Worm (Caenorhabditis elegans): ENCODE data around the gene cutl-22.

The cutl-22 gene

ce11 chrV:1133223-1133622, 8.3 kb upstream of the cutl-22 start:
- TF ChIP-seq ztf-18 (tag; optimal IDR thresholded peaks at IDR 0.05) (no peak), tbx-9 (tag; optimal IDR thresholded peaks at IDR 0.05; ENCODE audit: borderline replicate concordance) (no peak), ceh-58 (GFP tag; IDR thresholded peaks at IDR 0.05) (no peak), madf-3 (GFP tag; IDR thresholded peaks at IDR 0.05) (0 out of 2 replicates have a peak, but pooled peaks have one; percentile 15), B0336.3 (GFP tag; IDR thresholded peaks at IDR 0.05) (no peak), tbp1 (GFP tag; optimal IDR thresholded peaks at IDR 0.05) (no peak), ztf-28 (GFP tag; IDR thresholded peaks at IDR 0.05) (no peak), snpc-3.4 (tag; optimal IDR thresholded peaks at IDR 0.05) (no peak), nhr-120 (GFP tag; IDR thresholded peaks at IDR 0.05) (0 out of 2 replicates have a peak, but pooled peaks have one; percentile 21)

DNA sequence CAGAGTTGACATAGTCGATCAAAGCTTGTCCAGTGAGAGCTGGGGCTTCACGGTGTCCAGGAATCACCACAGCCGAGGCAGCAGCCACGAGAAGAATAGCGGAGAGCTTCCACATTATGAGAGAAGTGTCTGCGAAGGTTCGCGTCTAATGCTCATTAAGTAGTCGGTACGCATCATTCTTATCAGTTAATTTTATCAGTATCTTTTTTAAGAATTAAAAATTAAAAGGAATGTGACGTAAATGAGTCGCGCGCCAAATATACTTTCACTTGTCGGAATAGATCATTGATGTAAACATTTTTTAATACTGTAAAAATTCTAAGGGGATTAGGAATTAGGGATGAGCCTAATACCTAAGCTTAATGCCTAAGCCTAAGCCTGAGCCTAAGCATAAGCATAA, 7.7 kb upstream of the cutl-22 start, which contains the start of gene cpr-5:
cpr-5 (minus strand) TSS at position 197 of the 400 bp plus-strand sequence.
- TF ChIP-seq him-1 (tag; optimal IDR thresholded peaks at IDR 0.05), result no peak
- no peak for TF ChIP-seq lin-26 (GFP tag; IDR thresholded peaks at IDR 0.05)
- no peak for TF ChIP-seq ztf-28 (GFP tag; IDR thresholded peaks at IDR 0.05)
- no peak for TF ChIP-seq nfya-1 (tag; optimal IDR thresholded peaks at IDR 0.05; ENCODE audit: borderline replicate concordance, insufficient read depth)
- no peak for TF ChIP-seq attf-5 (GFP tag; optimal IDR thresholded peaks at IDR 0.05)
- no peak for TF ChIP-seq akir-1 (GFP tag; optimal IDR thresholded peaks at IDR 0.05)
- TF ChIP-seq egl-44 (GFP tag; IDR thresholded peaks at IDR 0.05), result no peak
- TF ChIP-seq Y79H2A.3 (GFP tag; conservative IDR thresholded peaks at IDR 0.05), result no peak
- no peak for TF ChIP-seq F10E7.11 (tag; optimal IDR thresholded peaks at IDR 0.05)
- no peak for TF ChIP-seq nhr-80 (tag; optimal IDR thresholded peaks at IDR 0.05)
- no peak for TF ChIP-seq lin-40 (tag; optimal IDR thresholded peaks at IDR 0.05)
- no peak for TF ChIP-seq attf-6 (GFP tag; IDR thresholded peaks at IDR 0.05)
- TF ChIP-seq Y56A3A.18 (GFP tag; IDR thresholded peaks at IDR 0.05), result no peak
- TF ChIP-seq chd-7 (tag; optimal IDR thresholded peaks at IDR 0.05), result no peak
- TF ChIP-seq lin-54 (GFP tag; optimal IDR thresholded peaks at IDR 0.05), result no peak
- TF ChIP-seq repo-1 (tag; optimal IDR thresholded peaks at IDR 0.05), result no peak
- no peak for TF ChIP-seq T26A5.8 (tag; optimal IDR thresholded peaks at IDR 0.05)
- TF ChIP-seq ztf-3 (GFP tag; optimal IDR thresholded peaks at IDR 0.05), result no peak

DNA sequence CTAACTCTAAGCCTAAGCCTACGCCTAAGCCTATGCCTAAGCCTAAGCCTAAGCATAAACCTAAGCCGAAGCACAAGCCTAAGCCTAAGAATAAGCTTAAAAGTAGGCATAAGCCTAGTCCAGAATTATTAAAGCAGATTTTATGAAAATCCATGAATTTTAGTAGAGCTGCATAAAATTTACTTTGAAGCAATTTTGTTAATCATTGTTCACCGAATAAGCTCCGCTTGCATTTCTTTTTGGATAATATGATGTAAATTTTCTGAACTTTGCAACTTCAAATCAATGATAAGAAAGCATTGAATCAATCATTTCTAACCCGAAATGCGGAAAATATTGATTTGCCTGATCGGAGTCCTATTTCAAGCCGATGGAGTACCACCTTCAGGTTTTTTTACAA, 7.2 kb upstream of the cutl-22 start, which contains the start of gene cpr-8:
cpr-8 (plus strand) TSS at position 301 of the 400 bp plus-strand sequence.
- TF ChIP-seq attf-5 (GFP tag; optimal IDR thresholded peaks at IDR 0.05) (no peak), ztf-25 (GFP tag; IDR thresholded peaks at IDR 0.05) (no peak), athp-1 (tag; optimal IDR thresholded peaks at IDR 0.05) (no peak), ceh-91 (GFP tag; IDR thresholded peaks at IDR 0.05) (no peak), zfh-2 (GFP tag; conservative IDR thresholded peaks at IDR 0.05) (no peak), rec-8 (tag; optimal IDR thresholded peaks at IDR 0.05) (no peak), madf-6 (GFP tag; IDR thresholded peaks at IDR 0.05) (no peak), hsf-1 (GFP tag; IDR thresholded peaks at IDR 0.05) (no peak), lsy-27 (tag; optimal IDR thresholded peaks at IDR 0.05; ENCODE audit: borderline replicate concordance, insufficient read depth) (no peak), let-526 (GFP tag; IDR thresholded peaks at IDR 0.05) (no peak), ama-1 (optimal IDR thresholded peaks at IDR 0.05) (no peak), ama-1 (GFP tag; optimal IDR thresholded peaks at IDR 0.05) (no peak), B0261.1 (tag; optimal IDR thresholded peaks at IDR 0.05) (no peak), egrh-3 (GFP tag; IDR thresholded peaks at IDR 0.05) (no peak), K12H6.12 (tag; optimal IDR thresholded peaks at IDR 0.05) (no peak), lag-1 (GFP tag; IDR thresholded peaks at IDR 0.05) (no peak), dox-1 (GFP tag; IDR thresholded peaks at IDR 0.05) (no peak), sptf-2 (GFP tag; optimal IDR thresholded peaks at IDR 0.05) (no peak), F10E7.11 (tag; optimal IDR thresholded peaks at IDR 0.05) (no peak), Y67H2A.10 (GFP tag; conservative IDR thresholded peaks at IDR 0.05) (no peak), bed-2 (GFP tag; IDR thresholded peaks at IDR 0.05) (no peak)

All from whole organism, young adult.